Fruit fly (Drosophila melanogaster) whole organism, prepupa: ENCODE data around the gene CG11379.

Experiments
- Blimp-1 ChIP-seq: fragments of 200-800 bp; sonication (Bioruptor generic); optimal IDR thresholded peaks from 3 replicates; lab custom pipeline; 2017; ENCODE audit warnings: missing biosample characterization, missing genetic modification characterization, mild to moderate bottlenecking, moderate library complexity, missing genetic modification reagents
- CG10631 ChIP-seq: fragments of 200-800 bp; sonication (Bioruptor generic); optimal IDR thresholded peaks from 2 replicates; lab custom pipeline; 2016; ENCODE audit warnings: missing biosample characterization, missing genetic modification characterization
- CG11294 ChIP-seq: fragments of 200-800 bp; sonication (Bioruptor generic); IDR thresholded peaks from 2 replicates; pipeline ENCODE4 v1.3.6; 2022; ENCODE audit warnings: missing biosample characterization, missing genetic modification characterization
- CG11762 ChIP-seq: fragments of 200-800 bp; sonication (Bioruptor generic); optimal IDR thresholded peaks from 3 replicates; lab custom pipeline; 2016; ENCODE audit warnings: missing biosample characterization, missing genetic modification characterization; ENCODE audit not compliant: insufficient read depth
- CG11902 ChIP-seq: fragments of 200-800 bp; sonication (Bioruptor generic); optimal IDR thresholded peaks from 3 replicates; lab custom pipeline; 2016; ENCODE audit warnings: missing biosample characterization, missing genetic modification characterization
- CG15336 ChIP-seq: fragments of 200-800 bp; sonication (Bioruptor generic); IDR thresholded peaks from 2 replicates; pipeline ENCODE4 v1.3.6; 2022; ENCODE audit warnings: missing biosample characterization, missing genetic modification characterization
- CG1621 ChIP-seq: fragments of 200-800 bp; sonication (Bioruptor generic); optimal IDR thresholded peaks from 3 replicates; lab custom pipeline; 2018; ENCODE audit warnings: missing biosample characterization, mild to moderate bottlenecking, missing genetic modification characterization
- CG3032 ChIP-seq: fragments of 200-800 bp; optimal IDR thresholded peaks from 2 replicates; lab custom pipeline; 2019; ENCODE audit warnings: missing biosample characterization, mild to moderate bottlenecking, missing genetic modification characterization, moderate library complexity
- CG31627 ChIP-seq: fragments of 200-800 bp; sonication (Bioruptor generic); optimal IDR thresholded peaks from 3 replicates; lab custom pipeline; 2016; ENCODE audit warnings: missing biosample characterization, missing genetic modification characterization
- CG32006 ChIP-seq: fragments of 200-800 bp; sonication (Bioruptor generic); optimal IDR thresholded peaks from 3 replicates; lab custom pipeline; 2017; ENCODE audit warnings: missing biosample characterization, mild to moderate bottlenecking, missing genetic modification characterization
- CG3919 ChIP-seq: fragments of 200-800 bp; sonication (Bioruptor generic); optimal IDR thresholded peaks from 3 replicates; lab custom pipeline; 2016; ENCODE audit warnings: missing biosample characterization, missing genetic modification characterization
- CG6163 ChIP-seq: fragments of 200-800 bp; sonication (Bioruptor generic); IDR thresholded peaks from 3 replicates; pipeline ENCODE4 v1.3.6; 2022; ENCODE audit warnings: missing biosample characterization, missing genetic modification characterization
- CG6276 ChIP-seq: fragments of 200-800 bp; sonication (Bioruptor generic); optimal IDR thresholded peaks from 2 replicates; lab custom pipeline; 2017; ENCODE audit warnings: missing biosample characterization, mild to moderate bottlenecking, missing genetic modification characterization
- CG6792 ChIP-seq: fragments of 200-800 bp; sonication (Bioruptor generic); optimal IDR thresholded peaks from 3 replicates; lab custom pipeline; 2016; ENCODE audit warnings: missing biosample characterization, missing genetic modification characterization
- CG6854 ChIP-seq: fragments of 200-800 bp; sonication (Bioruptor generic); optimal IDR thresholded peaks from 2 replicates; lab custom pipeline; 2017; ENCODE audit warnings: missing biosample characterization, mild to moderate bottlenecking, missing genetic modification characterization
- CG7368 ChIP-seq: fragments of 200-800 bp; sonication (Bioruptor generic); optimal IDR thresholded peaks from 3 replicates; lab custom pipeline; 2016; ENCODE audit warnings: missing biosample characterization, missing genetic modification characterization
- CG8119 ChIP-seq: fragments of 200-800 bp; sonication (Bioruptor generic); IDR thresholded peaks from 3 replicates; pipeline ENCODE4 v1.3.6; 2022; ENCODE audit warnings: missing biosample characterization, missing genetic modification characterization
- CG8319 ChIP-seq: fragments of 200-800 bp; sonication (Bioruptor generic); optimal IDR thresholded peaks from 3 replicates; lab custom pipeline; 2016; ENCODE audit warnings: missing biosample characterization, missing genetic modification characterization
- CG8632 ChIP-seq: fragments of 200-800 bp; sonication (Bioruptor generic); optimal IDR thresholded peaks from 3 replicates; lab custom pipeline; 2016; ENCODE audit warnings: missing biosample characterization, missing genetic modification characterization
- CG9139 ChIP-seq: fragments of 200-800 bp; sonication (Bioruptor generic); optimal IDR thresholded peaks from 3 replicates; lab custom pipeline; 2017; ENCODE audit warnings: missing biosample characterization, mild to moderate bottlenecking, missing genetic modification characterization
- Eip75B ChIP-seq: fragments of 200-800 bp; sonication (Bioruptor generic); optimal IDR thresholded peaks from 3 replicates; lab custom pipeline; 2016; ENCODE audit warnings: missing biosample characterization, missing genetic modification characterization
- Eip78C ChIP-seq: fragments of 200-800 bp; sonication (Bioruptor generic); peaks from one replicate; lab custom pipeline; 2016; ENCODE audit warnings: missing biosample characterization, missing genetic modification characterization
- Ets21C ChIP-seq: fragments of 200-800 bp; sonication (Bioruptor generic); optimal IDR thresholded peaks from 3 replicates; lab custom pipeline; 2016; ENCODE audit warnings: missing biosample characterization, missing genetic modification characterization
- Ets96B ChIP-seq: fragments of 200-800 bp; optimal IDR thresholded peaks from 2 replicates; lab custom pipeline; 2019; ENCODE audit warnings: missing biosample characterization, mild to moderate bottlenecking, missing genetic modification characterization, moderate library complexity
- Hr38 ChIP-seq: sonication (Bioruptor generic); optimal IDR thresholded peaks from 2 replicates; lab custom pipeline; 2016; ENCODE audit warnings: missing biosample characterization, missing genetic modification characterization
- Met ChIP-seq: fragments of 200-800 bp; sonication (Bioruptor generic); optimal IDR thresholded peaks from 3 replicates; lab custom pipeline; 2016; ENCODE audit warnings: missing biosample characterization, missing genetic modification characterization
- OdsH ChIP-seq: fragments of 200-800 bp; sonication (Bioruptor generic); optimal IDR thresholded peaks from 3 replicates; lab custom pipeline; 2016; ENCODE audit warnings: missing biosample characterization, missing genetic modification characterization
- Smox ChIP-seq: fragments of 200-800 bp; sonication (Bioruptor generic); optimal IDR thresholded peaks from 3 replicates; lab custom pipeline; 2016; ENCODE audit warnings: missing biosample characterization, missing genetic modification characterization
- Sox102F ChIP-seq: fragments of 200-800 bp; sonication (Bioruptor generic); optimal IDR thresholded peaks from 2 replicates; lab custom pipeline; 2016; ENCODE audit warnings: missing biosample characterization, mild to moderate bottlenecking, missing genetic modification characterization
- Sox14 ChIP-seq: fragments of 200-800 bp; sonication (Bioruptor generic); optimal IDR thresholded peaks from 3 replicates; lab custom pipeline; 2016; ENCODE audit warnings: missing biosample characterization, missing genetic modification characterization
- Sox15 ChIP-seq: fragments of 200-800 bp; sonication (Bioruptor generic); optimal IDR thresholded peaks from 3 replicates; lab custom pipeline; 2016; ENCODE audit warnings: missing biosample characterization, missing genetic modification characterization
- achi ChIP-seq: fragments of 200-800 bp; sonication (Bioruptor generic); optimal IDR thresholded peaks from 3 replicates; lab custom pipeline; 2016; ENCODE audit warnings: missing biosample characterization, missing genetic modification characterization
- cyc ChIP-seq: fragments of 200-800 bp; sonication (Bioruptor generic); optimal IDR thresholded peaks from 3 replicates; lab custom pipeline; 2016; ENCODE audit warnings: missing biosample characterization, missing genetic modification characterization
- esn ChIP-seq: fragments of 200-800 bp; sonication (Bioruptor generic); optimal IDR thresholded peaks from 2 replicates; lab custom pipeline; 2016; ENCODE audit warnings: missing biosample characterization, mild to moderate bottlenecking, missing genetic modification characterization, moderate library complexity
- fd59A ChIP-seq: fragments of 200-800 bp; sonication (Bioruptor generic); optimal IDR thresholded peaks from 2 replicates; lab custom pipeline; 2017; ENCODE audit warnings: missing biosample characterization, mild to moderate bottlenecking, missing genetic modification characterization, missing genetic modification reagents
- fd85E ChIP-seq: fragments of 200-800 bp; sonication (Bioruptor generic); optimal IDR thresholded peaks from 3 replicates; lab custom pipeline; 2016; ENCODE audit warnings: missing biosample characterization, missing genetic modification characterization
- fkh ChIP-seq: fragments of 200-800 bp; sonication (Bioruptor generic); optimal IDR thresholded peaks from 3 replicates; lab custom pipeline; 2017; ENCODE audit warnings: missing biosample characterization, mild to moderate bottlenecking, missing genetic modification characterization, moderate library complexity
- lz ChIP-seq: fragments of 200-800 bp; sonication (Bioruptor generic); optimal IDR thresholded peaks from 3 replicates; lab custom pipeline; 2016; ENCODE audit warnings: missing biosample characterization, missing genetic modification characterization
- net ChIP-seq: fragments of 200-800 bp; sonication (Bioruptor generic); optimal IDR thresholded peaks from 3 replicates; lab custom pipeline; 2016; ENCODE audit warnings: missing biosample characterization, missing genetic modification characterization
- pdm3 ChIP-seq: fragments of 200-800 bp; sonication (Bioruptor generic); optimal IDR thresholded peaks from 3 replicates; lab custom pipeline; 2016; ENCODE audit warnings: missing biosample characterization, missing genetic modification characterization
- ss ChIP-seq, 2 experiments: fragments of 200-800 bp; sonication (Bioruptor generic); optimal IDR thresholded peaks; 2 replicates in 1 of 2; 3 replicates in 1 of 2; lab custom pipeline; 2017 to 2018; ENCODE audit warnings: mild to moderate bottlenecking in 2 of 2, missing biosample characterization in 2 of 2, missing genetic modification characterization in 2 of 2, moderate library complexity in 1 of 2
- svp ChIP-seq: fragments of 200-800 bp; sonication (Bioruptor generic); peaks from one replicate; lab custom pipeline; 2016; ENCODE audit warnings: missing biosample characterization, missing genetic modification characterization

CG11379 gene

DNA sequence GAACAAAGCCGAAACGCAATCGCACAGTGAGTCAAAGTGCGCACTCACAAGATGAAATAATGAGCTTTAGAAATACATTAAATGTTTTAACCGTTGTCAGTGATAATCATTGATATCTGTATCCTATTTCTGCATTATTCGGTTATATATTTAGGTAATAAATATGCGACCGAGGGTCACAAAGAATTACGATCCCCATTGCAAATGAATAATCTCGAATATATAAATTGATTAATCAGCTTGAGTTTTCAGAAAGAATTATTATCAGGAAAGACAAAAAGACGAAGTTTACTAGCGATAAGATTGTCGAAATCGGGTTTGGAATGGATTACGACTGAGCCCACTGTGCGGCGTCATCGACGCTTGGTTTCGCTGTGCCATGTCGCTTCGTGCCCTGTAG, 8.9 kb upstream of the CG11379 start (continued):
- TF ChIP-seq CG6163 (GFP tag; lab: Robert Waterston, UW) = no peak
- peak; percentile 60 for TF ChIP-seq CG8632 (GFP tag; lab: Kevin White, UChicago)
- no peak for TF ChIP-seq fd85E (GFP tag; lab: Kevin White, UChicago)
- peak; percentile 78 for TF ChIP-seq Eip78C (GFP tag; lab: Kevin White, UChicago)
- TF ChIP-seq Sox102F (GFP tag; lab: Kevin White, UChicago) = peak; percentile 60
- no peak for TF ChIP-seq CG8319 (GFP tag; lab: Kevin White, UChicago)
- TF ChIP-seq CG11902 (GFP tag; lab: Kevin White, UChicago) = peak; percentile 30
- no peak for TF ChIP-seq CG11294 (GFP tag; lab: Robert Waterston, UW)
- peak; percentile 58 for TF ChIP-seq lz (GFP tag; lab: Kevin White, UChicago)
- peak; percentile 57 for TF ChIP-seq OdsH (GFP tag; lab: Kevin White, UChicago)
- peak; percentile 55 for TF ChIP-seq Eip75B
- TF ChIP-seq svp (GFP tag; lab: Kevin White, UChicago) = peak; percentile 93
- TF ChIP-seq CG31627 (GFP tag; lab: Kevin White, UChicago) = peak; percentile 48
- no peak for TF ChIP-seq fd59A (GFP tag; lab: Kevin White, UChicago)
- TF ChIP-seq CG3032 (tag; lab: Kevin White, UChicago) = peak; percentile 40
- TF ChIP-seq Hr38 (GFP tag; lab: Kevin White, UChicago) = no peak
- peak; percentile 55 for TF ChIP-seq Sox14 (GFP tag; lab: Kevin White, UChicago)
- TF ChIP-seq CG15336 (GFP tag; lab: Robert Waterston, UW) = no peak
- TF ChIP-seq CG32006 (GFP tag; lab: Kevin White, UChicago) = peak; percentile 54
- peak; percentile 35 for TF ChIP-seq net
- TF ChIP-seq pdm3 = peak; percentile 58
- no peak for TF ChIP-seq fkh (GFP tag; lab: Kevin White, UChicago)
- TF ChIP-seq CG11762 = peak; percentile 30
- TF ChIP-seq Ets96B (tag; lab: Kevin White, UChicago) = peak; percentile 46
- TF ChIP-seq CG6276 (GFP tag; lab: Kevin White, UChicago) = peak; percentile 15
- peak; percentile 38 for TF ChIP-seq Blimp-1 (GFP tag; lab: Kevin White, UChicago)
- peak; percentile 30 for TF ChIP-seq CG6854
- TF ChIP-seq ss (GFP tag; optimal IDR thresholded peaks at IDR 0.05; lab: Kevin White, UChicago) = peak; percentile 48 to 69
- TF ChIP-seq Smox (GFP tag; lab: Kevin White, UChicago) = peak; percentile 59
- TF ChIP-seq CG6792 = peak; percentile 45
- TF ChIP-seq Sox15 (GFP tag; lab: Kevin White, UChicago) = peak; percentile 18
- TF ChIP-seq achi = peak; percentile 37
- peak; percentile 49 for TF ChIP-seq cyc (GFP tag; lab: Kevin White, UChicago)
- TF ChIP-seq Met = peak; percentile 75
- TF ChIP-seq esn (GFP tag; lab: Kevin White, UChicago) = peak; percentile 70
- peak; percentile 44 for TF ChIP-seq CG3919 (GFP tag; lab: Kevin White, UChicago)
- peak; percentile 33 for TF ChIP-seq CG7368 (GFP tag; lab: Kevin White, UChicago)
- TF ChIP-seq CG1621 (tag; lab: Kevin White, UChicago) = no peak
- peak; percentile 42 for TF ChIP-seq Ets21C
- 0 out of 3 replicates have a peak, but pooled peaks have one; percentile 27 for TF ChIP-seq CG8119 (GFP tag; lab: Robert Waterston, UW)
- TF ChIP-seq CG9139 (GFP tag; lab: Kevin White, UChicago) = peak; percentile 19
- peak; percentile 42 for TF ChIP-seq CG10631 (GFP tag; lab: Kevin White, UChicago)
